Fruit fly (Drosophila melanogaster) whole organism, pupa: ENCODE results near the gene CG8206.

ENCODE experiments used
- CG10348 ChIP-seq: fragments of 200-800 bp; sonication (Bioruptor generic); IDR thresholded peaks from 2 replicates; pipeline ENCODE4 v1.3.6; 2022; ENCODE audit warnings: missing biosample characterization, missing genetic modification characterization
- CG12605 ChIP-seq: fragments of 200-800 bp; sonication (Bioruptor generic); IDR thresholded peaks from 2 replicates; pipeline ENCODE4 v1.3.6; 2022; ENCODE audit warnings: missing biosample characterization, missing genetic modification characterization
- CG13204 ChIP-seq: fragments of 200-800 bp; sonication (Bioruptor generic); optimal IDR thresholded peaks from 2 replicates; lab custom pipeline; 2018; ENCODE audit warnings: missing biosample characterization, mild to moderate bottlenecking, missing genetic modification characterization, moderate library complexity
- CG14655 ChIP-seq: fragments of 200-800 bp; sonication (Bioruptor generic); optimal IDR thresholded peaks from 3 replicates; lab custom pipeline; 2017; ENCODE audit warnings: mild to moderate bottlenecking, missing biosample characterization, missing genetic modification reagents, missing genetic modification characterization
- CG15710 ChIP-seq: fragments of 200-800 bp; sonication (Bioruptor generic); optimal IDR thresholded peaks from 2 replicates; lab custom pipeline; 2018; ENCODE audit warnings: missing biosample characterization, mild to moderate bottlenecking, missing genetic modification characterization, moderate library complexity
- CG17806 ChIP-seq: fragments of 200-800 bp; sonication (Bioruptor generic); optimal IDR thresholded peaks from 2 replicates; lab custom pipeline; 2018; ENCODE audit warnings: missing biosample characterization, mild to moderate bottlenecking, missing genetic modification characterization, moderate library complexity
- CG32121 ChIP-seq: fragments of 200-800 bp; sonication (Bioruptor generic); IDR thresholded peaks from 2 replicates; pipeline ENCODE4 v1.3.6; 2022; ENCODE audit warnings: missing biosample characterization, missing genetic modification characterization
- CG34367 ChIP-seq: fragments of 200-800 bp; sonication (Bioruptor generic); optimal IDR thresholded peaks from 2 replicates; lab custom pipeline; 2018; ENCODE audit warnings: missing biosample characterization, mild to moderate bottlenecking, missing genetic modification characterization
- CG4496 ChIP-seq: fragments of 200-800 bp; sonication (Bioruptor generic); IDR thresholded peaks from 3 replicates; pipeline ENCODE4 v1.3.6; 2022; ENCODE audit warnings: missing biosample characterization, missing genetic modification characterization
- CG8159 ChIP-seq: fragments of 200-800 bp; sonication (Bioruptor generic); optimal IDR thresholded peaks from 3 replicates; lab custom pipeline; 2018; ENCODE audit warnings: missing biosample characterization, mild to moderate bottlenecking, missing genetic modification characterization, moderate library complexity
- CG8301 ChIP-seq: fragments of 200-800 bp; sonication (Bioruptor generic); optimal IDR thresholded peaks from 2 replicates; lab custom pipeline; 2018; ENCODE audit warnings: missing biosample characterization, mild to moderate bottlenecking, missing genetic modification characterization
- CG9948 ChIP-seq: fragments of 200-800 bp; sonication (Bioruptor generic); optimal IDR thresholded peaks from 2 replicates; lab custom pipeline; 2018; ENCODE audit warnings: missing biosample characterization, mild to moderate bottlenecking, missing genetic modification characterization, moderate library complexity
- D1 ChIP-seq: fragments of 200-800 bp; sonication (Bioruptor generic); optimal IDR thresholded peaks from 2 replicates; lab custom pipeline; 2018; ENCODE audit warnings: missing biosample characterization, mild to moderate bottlenecking, missing genetic modification characterization, moderate library complexity
- EcR ChIP-seq: fragments of 200-800 bp; sonication (Bioruptor generic); optimal IDR thresholded peaks from 3 replicates; lab custom pipeline; 2019; ENCODE audit warnings: missing biosample characterization, missing genetic modification characterization, mild to moderate bottlenecking, moderate library complexity, missing genetic modification reagents
- Ets98B ChIP-seq: fragments of 200-800 bp; sonication (Bioruptor generic); IDR thresholded peaks from 2 replicates; pipeline ENCODE4 v1.3.6; 2022; ENCODE audit warnings: missing biosample characterization, missing genetic modification characterization
- Pif1A ChIP-seq: fragments of 200-800 bp; sonication (Bioruptor generic); optimal IDR thresholded peaks from 3 replicates; lab custom pipeline; 2016; ENCODE audit warnings: missing biosample characterization, missing genetic modification characterization
- Pif1B ChIP-seq: fragments of 200-800 bp; sonication (Bioruptor generic); optimal IDR thresholded peaks from 3 replicates; lab custom pipeline; 2016; ENCODE audit warnings: missing biosample characterization, missing genetic modification characterization
- Snoo ChIP-seq: fragments of 200-800 bp; sonication (Bioruptor generic); optimal IDR thresholded peaks from 3 replicates; lab custom pipeline; 2017; ENCODE audit warnings: missing biosample characterization, mild to moderate bottlenecking, missing genetic modification characterization, inconsistent platforms
- fd96Ca ChIP-seq: fragments of 200-800 bp; sonication (Bioruptor generic); IDR thresholded peaks from 3 replicates; pipeline ENCODE4 v1.3.6; 2022; ENCODE audit warnings: missing biosample characterization, missing genetic modification characterization
- gl ChIP-seq: fragments of 200-800 bp; sonication (Bioruptor generic); optimal IDR thresholded peaks from 2 replicates; lab custom pipeline; 2018; ENCODE audit warnings: missing biosample characterization, mild to moderate bottlenecking, missing genetic modification characterization
- rn ChIP-seq: fragments of 200-800 bp; sonication (Bioruptor generic); IDR thresholded peaks from 2 replicates; pipeline ENCODE4 v1.3.6; 2022; ENCODE audit warnings: missing biosample characterization, missing genetic modification characterization

Gene CG8206

DNA sequence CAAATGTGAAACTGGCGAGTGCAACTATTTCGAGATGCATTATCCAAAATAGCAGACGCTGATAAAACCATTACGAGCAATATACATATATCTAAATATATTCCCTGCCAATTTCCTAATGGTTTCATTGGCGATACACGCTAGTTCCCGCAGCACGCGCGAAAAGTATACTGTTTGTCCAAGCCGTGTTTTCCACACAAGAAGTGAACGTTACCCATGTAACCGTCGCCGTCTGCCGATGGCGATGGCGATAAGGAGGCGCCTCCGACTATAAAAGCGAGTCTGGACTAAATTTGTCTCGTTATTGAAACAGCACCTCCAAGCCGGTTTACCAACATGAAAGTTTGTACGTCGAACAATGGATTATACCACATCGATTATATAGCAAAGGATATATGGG lies 39.8 kb downstream of the CG8206 start, which contains the start of gene CG43673:
Gene CG43673, plus strand, starts transcription at position 301 of the 400 bp plus-strand sequence.
- TF ChIP-seq rn (GFP tag; lab: Robert Waterston, UW) (no peak), CG17806 (tag; lab: Kevin White, UChicago) (no peak), D1 (tag; lab: Kevin White, UChicago) (no peak), fd96Ca (GFP tag; lab: Robert Waterston, UW) (no peak), CG15710 (no peak), Ets98B (GFP tag; lab: Robert Waterston, UW) (no peak), CG8159 (tag; lab: Kevin White, UChicago) (no peak), Snoo (tag; lab: Kevin White, UChicago) (no peak), CG12605 (no peak)

DNA sequence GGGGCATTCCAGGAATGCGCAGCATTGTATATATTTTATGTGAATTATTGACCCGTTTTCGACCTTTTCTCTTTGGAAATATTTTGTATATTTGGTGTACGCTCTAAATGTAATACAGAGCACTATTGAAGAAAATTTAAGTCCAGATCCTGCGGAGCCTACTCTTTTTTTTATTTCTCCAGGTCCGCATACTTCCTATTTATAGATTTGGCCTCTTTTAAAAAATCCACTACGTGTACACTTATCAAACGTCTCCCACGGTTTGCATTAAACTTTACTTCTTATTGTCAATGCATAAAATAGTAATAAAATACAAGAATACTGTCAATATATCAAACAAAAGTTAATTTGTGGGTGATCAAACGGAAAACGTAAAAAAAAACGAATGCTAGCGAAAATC lies 44.6 kb downstream of the CG8206 start, which contains the start of gene Efhc1.1:
Gene Efhc1.1, minus strand, starts transcription at position 101 of the 400 bp plus-strand sequence.
- TF ChIP-seq CG12605: no peak
- no peak for TF ChIP-seq CG8159 (tag; lab: Kevin White, UChicago)
- TF ChIP-seq Pif1A (GFP tag; lab: Kevin White, UChicago): no peak
- TF ChIP-seq CG4496 (GFP tag; lab: Robert Waterston, UW): no peak
- TF ChIP-seq Ets98B (GFP tag; lab: Robert Waterston, UW): no peak
- no peak for TF ChIP-seq CG8301
- TF ChIP-seq rn (GFP tag; lab: Robert Waterston, UW): no peak
- TF ChIP-seq CG17806 (tag; lab: Kevin White, UChicago): no peak
- TF ChIP-seq Pif1B (GFP tag; lab: Kevin White, UChicago): no peak
- no peak for TF ChIP-seq D1 (tag; lab: Kevin White, UChicago)
- no peak for TF ChIP-seq EcR (GFP tag; lab: Kevin White, UChicago)
- TF ChIP-seq gl (tag; lab: Kevin White, UChicago): no peak
- no peak for TF ChIP-seq CG32121 (GFP tag; lab: Robert Waterston, UW)
- no peak for TF ChIP-seq CG13204 (GFP tag; lab: Kevin White, UChicago)
- no peak for TF ChIP-seq CG14655 (GFP tag; lab: Kevin White, UChicago)
- no peak for TF ChIP-seq CG34367 (tag; lab: Kevin White, UChicago)
- TF ChIP-seq fd96Ca (GFP tag; lab: Robert Waterston, UW): no peak
- no peak for TF ChIP-seq Snoo (tag; lab: Kevin White, UChicago)

DNA sequence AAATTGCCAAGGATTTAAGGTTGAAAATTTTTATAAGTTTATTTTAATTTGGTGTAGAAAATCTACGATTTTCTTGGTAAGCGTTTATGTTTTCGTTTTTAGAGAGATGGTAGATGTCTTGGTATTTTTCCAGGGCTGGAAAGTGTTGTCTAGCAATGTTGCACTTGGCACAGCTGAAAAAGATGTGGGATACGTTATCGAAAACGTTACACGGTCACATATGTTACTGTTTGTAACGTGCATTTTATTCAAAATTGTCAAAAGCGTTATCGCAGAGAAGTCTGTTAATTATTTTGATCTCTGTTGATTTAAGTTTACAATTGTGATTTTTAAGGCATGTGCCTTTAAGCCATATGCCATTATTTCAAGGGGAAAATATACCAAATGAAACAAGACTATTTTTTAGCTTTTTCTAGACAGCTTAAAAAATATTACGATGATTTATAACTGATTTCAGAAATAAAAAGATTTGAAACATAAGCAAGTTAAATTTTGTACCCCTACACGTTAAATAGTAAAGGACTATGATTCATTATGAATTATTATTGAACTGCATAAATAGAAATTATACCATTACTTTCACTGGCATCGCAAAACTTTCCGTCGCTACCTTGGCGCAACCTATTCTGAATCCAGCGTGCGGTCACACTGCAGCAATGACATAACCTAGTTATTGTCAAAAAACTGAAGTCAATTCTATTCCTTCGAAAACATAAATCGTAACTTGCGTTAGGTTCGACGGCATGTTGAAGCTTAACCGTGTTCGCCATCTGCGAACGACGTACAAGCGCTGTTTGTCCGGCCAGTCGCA lies 46.6 kb downstream of the CG8206 start, which contains the start of the genes Paf-AHalpha and mRpS30:
Gene Paf-AHalpha, minus strand, starts transcription at position 155 of the 811 bp plus-strand sequence.
Gene mRpS30, plus strand, starts transcription at position 619 of the 811 bp plus-strand sequence.
- TF ChIP-seq CG4496 (GFP tag; lab: Robert Waterston, UW) (no peak), CG8301 (no peak), Snoo (tag; lab: Kevin White, UChicago) (no peak), CG9948 (tag; lab: Kevin White, UChicago) (no peak), Pif1A (GFP tag; lab: Kevin White, UChicago) (no peak), CG12605 (no peak), CG17806 (tag; lab: Kevin White, UChicago) (no peak)

DNA sequence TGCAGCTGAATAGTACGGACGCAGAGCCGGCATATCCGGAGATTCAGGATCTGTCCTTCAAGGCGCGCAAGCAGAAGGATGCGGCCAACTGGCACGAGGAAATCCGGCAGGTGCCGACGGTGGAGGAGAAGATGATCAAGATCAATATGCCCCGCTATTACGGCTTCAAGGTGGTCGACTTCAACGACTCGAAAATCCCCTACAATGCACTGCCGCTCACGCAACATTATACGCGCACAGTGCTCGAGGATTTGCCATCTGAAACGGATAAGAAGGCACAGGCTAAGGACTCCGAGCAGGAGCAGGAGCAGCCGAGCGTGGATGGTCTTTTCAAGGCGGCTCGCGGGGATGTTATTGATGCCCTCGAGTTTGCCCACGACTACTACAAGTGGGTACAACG lies 47.2 kb downstream of the CG8206 start:
- TF ChIP-seq Ets98B (GFP tag; lab: Robert Waterston, UW) (no peak), gl (tag; lab: Kevin White, UChicago) (no peak), Snoo (tag; lab: Kevin White, UChicago) (no peak), CG14655 (GFP tag; lab: Kevin White, UChicago) (no peak), CG4496 (GFP tag; lab: Robert Waterston, UW) (no peak), CG17806 (tag; lab: Kevin White, UChicago) (no peak), CG32121 (GFP tag; lab: Robert Waterston, UW) (no peak), CG8159 (tag; lab: Kevin White, UChicago) (no peak), CG15710 (no peak), rn (GFP tag; lab: Robert Waterston, UW) (no peak), D1 (tag; lab: Kevin White, UChicago) (no peak), CG34367 (tag; lab: Kevin White, UChicago) (no peak), CG13204 (GFP tag; lab: Kevin White, UChicago) (no peak), CG9948 (tag; lab: Kevin White, UChicago) (no peak), CG10348 (no peak), CG12605 (no peak), CG8301 (no peak), Pif1A (GFP tag; lab: Kevin White, UChicago) (no peak), Pif1B (GFP tag; lab: Kevin White, UChicago) (no peak)

DNA sequence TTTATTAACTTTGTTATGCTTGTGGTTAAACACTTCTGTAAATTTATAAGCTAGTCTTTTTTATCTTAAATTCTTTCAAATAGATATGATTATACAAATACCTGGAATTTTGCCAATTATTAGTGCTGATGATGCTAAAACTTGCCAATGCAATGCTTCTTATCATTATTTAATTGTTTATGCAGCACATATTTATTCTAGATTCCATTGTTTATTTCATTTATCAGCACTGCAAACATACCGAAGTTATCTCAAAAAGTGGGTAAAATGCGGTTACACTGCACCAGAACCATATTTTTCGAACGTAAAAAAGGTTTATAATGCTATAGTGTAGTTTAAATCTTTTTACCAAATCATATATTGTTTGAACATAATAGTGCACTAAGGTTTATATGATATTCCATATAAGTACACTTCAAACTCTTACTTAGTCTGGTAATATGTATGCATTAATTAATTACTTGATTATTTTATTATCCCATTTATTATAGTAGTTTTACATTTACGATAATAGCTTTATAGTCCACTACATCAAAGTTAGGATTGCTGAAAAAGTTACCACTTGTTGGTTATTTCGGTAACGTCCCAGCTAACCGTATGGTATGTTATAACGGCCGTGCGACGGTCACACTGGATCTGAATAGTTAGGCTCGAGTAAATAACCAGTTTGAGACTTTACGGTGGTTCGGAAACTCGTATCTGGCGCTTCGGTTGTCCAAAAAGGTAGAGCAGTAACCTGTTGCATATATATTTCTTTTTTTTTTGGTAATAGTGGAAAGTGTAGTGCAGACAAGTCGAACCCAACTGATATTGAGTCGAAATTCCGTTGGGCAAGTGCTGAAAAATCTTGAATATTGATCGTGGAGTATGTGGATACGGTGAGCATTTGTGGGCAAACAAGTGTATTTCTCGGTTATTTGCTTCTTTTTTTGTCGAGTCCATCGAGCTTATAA lies 49.5 kb downstream of the CG8206 start, which contains the start of gene Rhp:
Gene Rhp, plus strand, starts transcription at position 663 of the 953 bp plus-strand sequence.
- TF ChIP-seq gl (tag; lab: Kevin White, UChicago): peak; percentile 79
- TF ChIP-seq EcR (GFP tag; lab: Kevin White, UChicago): peak; percentile 35
- TF ChIP-seq Pif1B (GFP tag; lab: Kevin White, UChicago): no peak
- peak; percentile 59 for TF ChIP-seq CG34367 (tag; lab: Kevin White, UChicago)
- TF ChIP-seq CG17806 (tag; lab: Kevin White, UChicago): peak; percentile 58
- TF ChIP-seq fd96Ca (GFP tag; lab: Robert Waterston, UW): no peak
- peak; percentile 59; the same call in 2 of the 3 replicates for TF ChIP-seq CG4496 (GFP tag; lab: Robert Waterston, UW)
- TF ChIP-seq Ets98B (GFP tag; lab: Robert Waterston, UW): peak; percentile 30; the same call in 1 of the 2 replicates
- TF ChIP-seq CG15710: peak; percentile 60
- TF ChIP-seq CG12605: no peak; the same call in 1 of the 2 replicates
- peak; percentile 55 for TF ChIP-seq Snoo (tag; lab: Kevin White, UChicago)
- TF ChIP-seq Pif1A (GFP tag; lab: Kevin White, UChicago): no peak
- TF ChIP-seq CG32121 (GFP tag; lab: Robert Waterston, UW): peak; percentile 19; the same call in 1 of the 2 replicates
- peak; percentile 35 for TF ChIP-seq CG9948 (tag; lab: Kevin White, UChicago)
- TF ChIP-seq, all 21 proteins: peak for 10
